Worm (Caenorhabditis elegans) whole organism, L4/young adult: Measurements from ENCODE around the gene srlf-5.

Experiments used
- W03F9.2 ChIP-seq: fragments of 150-350 bp; optimal IDR thresholded peaks from 2 replicates; lab custom pipeline; 2014; ENCODE audit warnings: missing biosample characterization, missing genetic modification characterization
- dao-5 ChIP-seq: sonication (generic microtip); optimal IDR thresholded peaks from 2 replicates; lab custom pipeline; 2016; ENCODE audit warnings: missing genotype, missing genetic modification characterization, moderate library complexity, missing compliant biosample characterization
- him-1 ChIP-seq: sonication (generic microtip); optimal IDR thresholded peaks from 2 replicates; lab custom pipeline; 2016; ENCODE audit warnings: missing genotype, missing genetic modification reagents, missing genetic modification characterization, missing compliant biosample characterization

DNA sequence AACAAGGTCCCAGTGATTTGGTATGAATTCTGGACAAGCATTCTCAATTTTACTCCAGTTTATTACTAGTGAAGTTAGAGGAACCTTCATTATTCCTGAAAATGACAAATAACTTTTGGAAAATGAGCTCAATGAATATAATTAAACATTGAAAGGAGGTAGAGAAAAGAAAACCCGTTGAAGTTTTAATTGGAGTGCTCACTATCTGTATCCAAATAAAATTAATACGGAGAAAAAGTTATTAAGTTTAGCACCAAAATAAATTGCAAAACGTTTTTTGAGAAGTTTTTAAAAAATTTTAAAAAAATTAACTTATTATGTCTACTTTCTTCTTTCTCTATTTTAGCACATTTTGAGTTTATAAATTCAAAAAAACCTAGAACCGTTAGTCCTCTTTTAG lies 19.9 kb upstream of the srlf-5 start, which contains the start of gene F55G11.1:
- no peak for TF ChIP-seq dao-5 (tag; lab: Kevin White, UChicago)
- no peak for TF ChIP-seq W03F9.2
- no peak for TF ChIP-seq him-1 (tag; lab: Kevin White, UChicago)
